Fruit fly (Drosophila melanogaster) whole organism, prepupa: Measurements from ENCODE around the gene CG17834.

ENCODE experiments used
- Blimp-1 ChIP-seq: fragments of 200-800 bp; sonication (Bioruptor generic); optimal IDR thresholded peaks from 3 replicates; lab custom pipeline; 2017; ENCODE audit warnings: missing biosample characterization, missing genetic modification characterization, mild to moderate bottlenecking, moderate library complexity, missing genetic modification reagents
- CG10631 ChIP-seq: fragments of 200-800 bp; sonication (Bioruptor generic); optimal IDR thresholded peaks from 2 replicates; lab custom pipeline; 2016; ENCODE audit warnings: missing biosample characterization, missing genetic modification characterization
- CG10669 ChIP-seq: fragments of 200-800 bp; sonication (Bioruptor generic); optimal IDR thresholded peaks from 3 replicates; lab custom pipeline; 2018; ENCODE audit warnings: missing biosample characterization, mild to moderate bottlenecking, missing genetic modification characterization, moderate library complexity
- CG11294 ChIP-seq: fragments of 200-800 bp; sonication (Bioruptor generic); IDR thresholded peaks from 2 replicates; pipeline ENCODE4 v1.3.6; 2022; ENCODE audit warnings: missing biosample characterization, missing genetic modification characterization
- CG11762 ChIP-seq: fragments of 200-800 bp; sonication (Bioruptor generic); optimal IDR thresholded peaks from 3 replicates; lab custom pipeline; 2016; ENCODE audit warnings: missing biosample characterization, missing genetic modification characterization; ENCODE audit not compliant: insufficient read depth
- CG15336 ChIP-seq: fragments of 200-800 bp; sonication (Bioruptor generic); IDR thresholded peaks from 2 replicates; pipeline ENCODE4 v1.3.6; 2022; ENCODE audit warnings: missing biosample characterization, missing genetic modification characterization
- CG1621 ChIP-seq: fragments of 200-800 bp; sonication (Bioruptor generic); optimal IDR thresholded peaks from 3 replicates; lab custom pipeline; 2018; ENCODE audit warnings: missing biosample characterization, mild to moderate bottlenecking, missing genetic modification characterization
- CG16779 ChIP-seq: fragments of 200-800 bp; sonication (Bioruptor generic); optimal IDR thresholded peaks from 3 replicates; lab custom pipeline; 2017; ENCODE audit warnings: missing biosample characterization, mild to moderate bottlenecking, missing genetic modification characterization
- CG3032 ChIP-seq: fragments of 200-800 bp; optimal IDR thresholded peaks from 2 replicates; lab custom pipeline; 2019; ENCODE audit warnings: missing biosample characterization, mild to moderate bottlenecking, missing genetic modification characterization, moderate library complexity
- CG31627 ChIP-seq: fragments of 200-800 bp; sonication (Bioruptor generic); optimal IDR thresholded peaks from 3 replicates; lab custom pipeline; 2016; ENCODE audit warnings: missing biosample characterization, missing genetic modification characterization
- CG32006 ChIP-seq: fragments of 200-800 bp; sonication (Bioruptor generic); optimal IDR thresholded peaks from 3 replicates; lab custom pipeline; 2017; ENCODE audit warnings: missing biosample characterization, mild to moderate bottlenecking, missing genetic modification characterization
- CG3919 ChIP-seq: fragments of 200-800 bp; sonication (Bioruptor generic); optimal IDR thresholded peaks from 3 replicates; lab custom pipeline; 2016; ENCODE audit warnings: missing biosample characterization, missing genetic modification characterization
- CG4318 ChIP-seq: fragments of 200-800 bp; sonication (Bioruptor generic); optimal IDR thresholded peaks from 3 replicates; lab custom pipeline; 2017; ENCODE audit warnings: missing biosample characterization, mild to moderate bottlenecking, missing genetic modification characterization
- CG6163 ChIP-seq: fragments of 200-800 bp; sonication (Bioruptor generic); IDR thresholded peaks from 3 replicates; pipeline ENCODE4 v1.3.6; 2022; ENCODE audit warnings: missing biosample characterization, missing genetic modification characterization
- CG6276 ChIP-seq: fragments of 200-800 bp; sonication (Bioruptor generic); optimal IDR thresholded peaks from 2 replicates; lab custom pipeline; 2017; ENCODE audit warnings: missing biosample characterization, mild to moderate bottlenecking, missing genetic modification characterization
- CG6792 ChIP-seq: fragments of 200-800 bp; sonication (Bioruptor generic); optimal IDR thresholded peaks from 3 replicates; lab custom pipeline; 2016; ENCODE audit warnings: missing biosample characterization, missing genetic modification characterization
- CG6808 ChIP-seq: fragments of 200-800 bp; sonication (Bioruptor generic); optimal IDR thresholded peaks from 3 replicates; lab custom pipeline; 2017; ENCODE audit warnings: missing biosample characterization, missing genetic modification characterization, mild to moderate bottlenecking, moderate library complexity, missing genetic modification reagents
- CG6854 ChIP-seq: fragments of 200-800 bp; sonication (Bioruptor generic); optimal IDR thresholded peaks from 2 replicates; lab custom pipeline; 2017; ENCODE audit warnings: missing biosample characterization, mild to moderate bottlenecking, missing genetic modification characterization
- CG7368 ChIP-seq: fragments of 200-800 bp; sonication (Bioruptor generic); optimal IDR thresholded peaks from 3 replicates; lab custom pipeline; 2016; ENCODE audit warnings: missing biosample characterization, missing genetic modification characterization
- CG8319 ChIP-seq: fragments of 200-800 bp; sonication (Bioruptor generic); optimal IDR thresholded peaks from 3 replicates; lab custom pipeline; 2016; ENCODE audit warnings: missing biosample characterization, missing genetic modification characterization
- CG8632 ChIP-seq: fragments of 200-800 bp; sonication (Bioruptor generic); optimal IDR thresholded peaks from 3 replicates; lab custom pipeline; 2016; ENCODE audit warnings: missing biosample characterization, missing genetic modification characterization
- CG9139 ChIP-seq: fragments of 200-800 bp; sonication (Bioruptor generic); optimal IDR thresholded peaks from 3 replicates; lab custom pipeline; 2017; ENCODE audit warnings: missing biosample characterization, mild to moderate bottlenecking, missing genetic modification characterization
- Eip78C ChIP-seq: fragments of 200-800 bp; sonication (Bioruptor generic); peaks from one replicate; lab custom pipeline; 2016; ENCODE audit warnings: missing biosample characterization, missing genetic modification characterization
- Eip93F ChIP-seq: fragments of 200-800 bp; sonication (Bioruptor generic); optimal IDR thresholded peaks from 2 replicates; lab custom pipeline; 2016; ENCODE audit warnings: missing biosample characterization, mild to moderate bottlenecking, missing genetic modification characterization
- Ets96B ChIP-seq: fragments of 200-800 bp; optimal IDR thresholded peaks from 2 replicates; lab custom pipeline; 2019; ENCODE audit warnings: missing biosample characterization, mild to moderate bottlenecking, missing genetic modification characterization, moderate library complexity
- Hr38 ChIP-seq: sonication (Bioruptor generic); optimal IDR thresholded peaks from 2 replicates; lab custom pipeline; 2016; ENCODE audit warnings: missing biosample characterization, missing genetic modification characterization
- Hr39 ChIP-seq: fragments of 200-800 bp; sonication (Bioruptor generic); optimal IDR thresholded peaks from 2 replicates; lab custom pipeline; 2016; ENCODE audit warnings: missing biosample characterization, missing genetic modification characterization
- Hr4 ChIP-seq: fragments of 200-800 bp; sonication (Bioruptor generic); optimal IDR thresholded peaks from 3 replicates; lab custom pipeline; 2016; ENCODE audit warnings: missing biosample characterization, missing genetic modification characterization
- Lpt ChIP-seq: fragments of 200-800 bp; sonication (Bioruptor generic); optimal IDR thresholded peaks from 3 replicates; lab custom pipeline; 2016; ENCODE audit warnings: missing biosample characterization, missing genetic modification characterization
- Met ChIP-seq: fragments of 200-800 bp; sonication (Bioruptor generic); optimal IDR thresholded peaks from 3 replicates; lab custom pipeline; 2016; ENCODE audit warnings: missing biosample characterization, missing genetic modification characterization
- OdsH ChIP-seq: fragments of 200-800 bp; sonication (Bioruptor generic); optimal IDR thresholded peaks from 3 replicates; lab custom pipeline; 2016; ENCODE audit warnings: missing biosample characterization, missing genetic modification characterization
- Sox102F ChIP-seq: fragments of 200-800 bp; sonication (Bioruptor generic); optimal IDR thresholded peaks from 2 replicates; lab custom pipeline; 2016; ENCODE audit warnings: missing biosample characterization, mild to moderate bottlenecking, missing genetic modification characterization
- Sox14 ChIP-seq: fragments of 200-800 bp; sonication (Bioruptor generic); optimal IDR thresholded peaks from 3 replicates; lab custom pipeline; 2016; ENCODE audit warnings: missing biosample characterization, missing genetic modification characterization
- Sox15 ChIP-seq: fragments of 200-800 bp; sonication (Bioruptor generic); optimal IDR thresholded peaks from 3 replicates; lab custom pipeline; 2016; ENCODE audit warnings: missing biosample characterization, missing genetic modification characterization
- achi ChIP-seq: fragments of 200-800 bp; sonication (Bioruptor generic); optimal IDR thresholded peaks from 3 replicates; lab custom pipeline; 2016; ENCODE audit warnings: missing biosample characterization, missing genetic modification characterization
- acj6 ChIP-seq: fragments of 200-800 bp; sonication (Bioruptor generic); optimal IDR thresholded peaks from 3 replicates; lab custom pipeline; 2016; ENCODE audit warnings: missing biosample characterization, missing genetic modification characterization
- cyc ChIP-seq: fragments of 200-800 bp; sonication (Bioruptor generic); optimal IDR thresholded peaks from 3 replicates; lab custom pipeline; 2016; ENCODE audit warnings: missing biosample characterization, missing genetic modification characterization
- dac ChIP-seq: fragments of 200-800 bp; sonication (Bioruptor generic); optimal IDR thresholded peaks from 2 replicates; lab custom pipeline; 2017; ENCODE audit warnings: missing biosample characterization, mild to moderate bottlenecking, missing genetic modification characterization
- dsx ChIP-seq: fragments of 200-800 bp; optimal IDR thresholded peaks from 3 replicates; lab custom pipeline; 2019; ENCODE audit warnings: missing biosample characterization, mild to moderate bottlenecking, missing genetic modification characterization, moderate library complexity; ENCODE audit not compliant: poor library complexity, severe bottlenecking
- esn ChIP-seq: fragments of 200-800 bp; sonication (Bioruptor generic); optimal IDR thresholded peaks from 2 replicates; lab custom pipeline; 2016; ENCODE audit warnings: missing biosample characterization, mild to moderate bottlenecking, missing genetic modification characterization, moderate library complexity
- fd85E ChIP-seq: fragments of 200-800 bp; sonication (Bioruptor generic); optimal IDR thresholded peaks from 3 replicates; lab custom pipeline; 2016; ENCODE audit warnings: missing biosample characterization, missing genetic modification characterization
- fkh ChIP-seq: fragments of 200-800 bp; sonication (Bioruptor generic); optimal IDR thresholded peaks from 3 replicates; lab custom pipeline; 2017; ENCODE audit warnings: missing biosample characterization, mild to moderate bottlenecking, missing genetic modification characterization, moderate library complexity
- lz ChIP-seq: fragments of 200-800 bp; sonication (Bioruptor generic); optimal IDR thresholded peaks from 3 replicates; lab custom pipeline; 2016; ENCODE audit warnings: missing biosample characterization, missing genetic modification characterization
- net ChIP-seq: fragments of 200-800 bp; sonication (Bioruptor generic); optimal IDR thresholded peaks from 3 replicates; lab custom pipeline; 2016; ENCODE audit warnings: missing biosample characterization, missing genetic modification characterization
- pdm3 ChIP-seq: fragments of 200-800 bp; sonication (Bioruptor generic); optimal IDR thresholded peaks from 3 replicates; lab custom pipeline; 2016; ENCODE audit warnings: missing biosample characterization, missing genetic modification characterization
- salr ChIP-seq, 2 experiments: fragments of 200-800 bp; sonication (Bioruptor generic); optimal IDR thresholded peaks; 3 replicates each; lab custom pipeline; 2016 to 2018; ENCODE audit warnings: missing biosample characterization in 2 of 2, missing genetic modification characterization in 2 of 2, mild to moderate bottlenecking in 1 of 2
- spab ChIP-seq: fragments of 200-800 bp; sonication (Bioruptor generic); optimal IDR thresholded peaks from 2 replicates; lab custom pipeline; 2017; ENCODE audit warnings: missing biosample characterization, mild to moderate bottlenecking, missing genetic modification characterization, missing genetic modification reagents
- svp ChIP-seq: fragments of 200-800 bp; sonication (Bioruptor generic); peaks from one replicate; lab custom pipeline; 2016; ENCODE audit warnings: missing biosample characterization, missing genetic modification characterization

Gene CG17834

DNA sequence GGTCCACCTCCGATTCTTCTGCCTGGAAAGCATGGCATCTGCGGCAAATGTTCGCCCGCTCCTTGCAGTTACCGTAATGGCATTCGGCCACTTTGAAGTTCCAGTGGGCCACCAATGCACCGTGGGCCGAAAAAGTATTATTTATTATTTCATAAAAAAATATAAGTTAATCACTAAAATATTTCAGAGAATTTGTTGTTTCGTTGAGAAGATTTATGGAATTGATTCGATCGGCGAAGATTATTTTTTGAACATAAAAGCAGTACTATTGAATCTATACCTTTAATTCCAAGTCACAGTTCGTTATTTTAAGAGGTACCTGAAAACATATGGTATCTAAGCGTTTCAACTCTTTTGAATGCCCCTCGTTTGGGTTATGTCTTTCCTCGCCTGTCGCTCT, 45.3 kb downstream of the CG17834 start (continued):
- no peak for TF ChIP-seq fd85E (GFP tag; lab: Kevin White, UChicago)
- peak; percentile 31 for TF ChIP-seq CG10631 (GFP tag; lab: Kevin White, UChicago)
- TF ChIP-seq CG16779 (tag; lab: Kevin White, UChicago) = no peak
- no peak for TF ChIP-seq CG31627
- TF ChIP-seq CG9139 (GFP tag; lab: Kevin White, UChicago) = no peak
- TF ChIP-seq CG6792 = no peak
- peak; percentile 28 for TF ChIP-seq CG3032
- no peak for TF ChIP-seq CG6854 (GFP tag; lab: Kevin White, UChicago)
- TF ChIP-seq CG3919 = no peak
- TF ChIP-seq OdsH (GFP tag; lab: Kevin White, UChicago) = peak; percentile 41
- TF ChIP-seq dsx (GFP tag; lab: Kevin White, UChicago) = no peak
- TF ChIP-seq CG8632 (GFP tag; lab: Kevin White, UChicago) = no peak
- TF ChIP-seq CG10669 = peak; percentile 28
- TF ChIP-seq salr (GFP tag; optimal IDR thresholded peaks at IDR 0.05; lab: Kevin White, UChicago) = peak; percentile 19 to 26
- TF ChIP-seq Eip93F = no peak
- TF ChIP-seq Lpt = no peak
- TF ChIP-seq Hr4 (GFP tag; lab: Kevin White, UChicago) = no peak
- peak; percentile 62 for TF ChIP-seq achi (GFP tag; lab: Kevin White, UChicago)
- no peak for TF ChIP-seq Sox102F (GFP tag; lab: Kevin White, UChicago)
- TF ChIP-seq Hr39 (GFP tag; lab: Kevin White, UChicago) = peak; percentile 11
- TF ChIP-seq Hr38 = no peak
- no peak for TF ChIP-seq CG7368 (GFP tag; lab: Kevin White, UChicago)
- TF ChIP-seq svp (GFP tag; lab: Kevin White, UChicago) = peak; percentile 57
- TF ChIP-seq dac (GFP tag; lab: Kevin White, UChicago) = no peak
- no peak for TF ChIP-seq CG8319 (GFP tag; lab: Kevin White, UChicago)
- TF ChIP-seq CG4318 (GFP tag; lab: Kevin White, UChicago) = no peak
- TF ChIP-seq CG11294 (GFP tag; lab: Robert Waterston, UW) = no peak
- TF ChIP-seq cyc = no peak
- no peak for TF ChIP-seq spab (GFP tag; lab: Kevin White, UChicago)
- TF ChIP-seq CG6163 (GFP tag; lab: Robert Waterston, UW) = peak; percentile 34; the same call in 1 of the 3 replicates
- TF ChIP-seq Eip78C = peak; percentile 39
- no peak for TF ChIP-seq CG6808

- TF ChIP-seq net (peak; percentile 94), fd85E (GFP tag; lab: Kevin White, UChicago) (peak; percentile 75), CG8319 (GFP tag; lab: Kevin White, UChicago) (peak; percentile 85), fkh (GFP tag; lab: Kevin White, UChicago) (no peak), Hr39 (GFP tag; lab: Kevin White, UChicago) (peak; percentile 82), Ets96B (peak; percentile 95), CG9139 (GFP tag; lab: Kevin White, UChicago) (peak; percentile 93), CG6792 (peak; percentile 90), CG32006 (GFP tag; lab: Kevin White, UChicago) (peak; percentile 92), Sox14 (GFP tag; lab: Kevin White, UChicago) (peak; percentile 90), CG6854 (GFP tag; lab: Kevin White, UChicago) (peak; percentile 62), CG1621 (tag; lab: Kevin White, UChicago) (peak; percentile 94), Sox15 (GFP tag; lab: Kevin White, UChicago) (peak; percentile 84), esn (GFP tag; lab: Kevin White, UChicago) (peak; percentile 91), Eip78C (peak; percentile 98), CG10631 (GFP tag; lab: Kevin White, UChicago) (peak; percentile 97), CG6276 (peak; percentile 90), pdm3 (peak; percentile 93), Hr4 (GFP tag; lab: Kevin White, UChicago) (peak; percentile 86), lz (GFP tag; lab: Kevin White, UChicago) (peak; percentile 85), Blimp-1 (GFP tag; lab: Kevin White, UChicago) (peak; percentile 48), Met (peak; percentile 86), CG7368 (GFP tag; lab: Kevin White, UChicago) (peak; percentile 84), dac (GFP tag; lab: Kevin White, UChicago) (peak; percentile 79), acj6 (peak; percentile 94), CG6163 (GFP tag; lab: Robert Waterston, UW) (peak; percentile 97), CG10669 (peak; percentile 93), CG31627 (peak; percentile 77), CG11762 (GFP tag; lab: Kevin White, UChicago) (peak; percentile 91), CG3032 (peak; percentile 91), CG4318 (GFP tag; lab: Kevin White, UChicago) (peak; percentile 77), CG15336 (peak; percentile 95), cyc (peak; percentile 82), salr (GFP tag; optimal IDR thresholded peaks at IDR 0.05; lab: Kevin White, UChicago) (peak; percentile 90 to 93), dsx (GFP tag; lab: Kevin White, UChicago) (peak; percentile 91)
Measured at dm6 chr2L:8574947-8575346, 46.0 kb downstream of the CG17834 start.
